Fruit fly (Drosophila melanogaster): ENCODE results near the gene CG7049.

CG7049 gene

dm6 chr3L:174501-174900 is 1.5 kb downstream of the CG7049 start (continued):
- no peak for TF ChIP-seq CG10565 (GFP tag; optimal IDR thresholded peaks at IDR 0.05)
- TF ChIP-seq CG15073 (GFP tag; optimal IDR thresholded peaks at IDR 0.05): no peak
- peak; percentile 3 for TF ChIP-seq CG2712 (tag; optimal IDR thresholded peaks at IDR 0.05)
- TF ChIP-seq CG34224 (GFP tag; IDR thresholded peaks at IDR 0.05; ENCODE audit: partially characterized antibody): peak; percentile 92
- peak; percentile 65 for TF ChIP-seq Med (GFP tag)
- TF ChIP-seq CG2129 (GFP tag; IDR thresholded peaks at IDR 0.05; ENCODE audit: partially characterized antibody): peak; percentile 68
- TF ChIP-seq sna (GFP tag; IDR thresholded peaks at IDR 0.05; ENCODE audit: partially characterized antibody): peak; percentile 91
- TF ChIP-seq CG6689 (GFP tag; IDR thresholded peaks at IDR 0.05): no peak
- TF ChIP-seq CG31365 (tag; optimal IDR thresholded peaks at IDR 0.05): no peak
- TF ChIP-seq trem (tag; optimal IDR thresholded peaks at IDR 0.05): peak; percentile 67
- peak; percentile 96 for TF ChIP-seq CG13287 (GFP tag; IDR thresholded peaks at IDR 0.05; ENCODE audit: partially characterized antibody)
- TF ChIP-seq pros (GFP tag; optimal IDR thresholded peaks at IDR 0.05): peak; percentile 4
- no peak for TF ChIP-seq fd64A (GFP tag; optimal IDR thresholded peaks at IDR 0.05)
- TF ChIP-seq Rx (GFP tag; IDR thresholded peaks at IDR 0.05): no peak
- TF ChIP-seq CG13894 (tag; optimal IDR thresholded peaks at IDR 0.05): peak; percentile 19
- no peak for TF ChIP-seq Hr3 (GFP tag; optimal IDR thresholded peaks at IDR 0.05)
- peak; percentile 89 for TF ChIP-seq bbx (GFP tag; IDR thresholded peaks at IDR 0.05; ENCODE audit: partially characterized antibody)
- no peak for TF ChIP-seq Mrtf (GFP tag; IDR thresholded peaks at IDR 0.05)
- peak; percentile 17 for TF ChIP-seq CG13296 (GFP tag; optimal IDR thresholded peaks at IDR 0.05)
- TF ChIP-seq hbn (GFP tag; IDR thresholded peaks at IDR 0.05; ENCODE audit: partially characterized antibody): peak; percentile 94
- TF ChIP-seq stwl (tag; optimal IDR thresholded peaks at IDR 0.05): peak; percentile 71
- peak; percentile 35 for TF ChIP-seq CG14710 (tag; optimal IDR thresholded peaks at IDR 0.05)
- peak; percentile 60 for TF ChIP-seq pzg (GFP tag; optimal IDR thresholded peaks at IDR 0.05)
- TF ChIP-seq CG2875 (GFP tag; optimal IDR thresholded peaks at IDR 0.05): no peak
- TF ChIP-seq CG9215 (GFP tag; IDR thresholded peaks at IDR 0.05): no peak
- TF ChIP-seq CG9437 (GFP tag; optimal IDR thresholded peaks at IDR 0.05): no peak
- TF ChIP-seq inv (GFP tag; IDR thresholded peaks at IDR 0.05; ENCODE audit: partially characterized antibody): peak; percentile 77
- TF ChIP-seq Doc3 (GFP tag; IDR thresholded peaks at IDR 0.05; ENCODE audit: partially characterized antibody): peak; percentile 87
- TF ChIP-seq BEAF-32 (GFP tag; optimal IDR thresholded peaks at IDR 0.05): peak; percentile 84
- TF ChIP-seq gfzf (GFP tag; optimal IDR thresholded peaks at IDR 0.05): peak; percentile 28
- TF ChIP-seq CG30020 (tag; optimal IDR thresholded peaks at IDR 0.05): peak; percentile 2
- TF ChIP-seq D19A (tag; optimal IDR thresholded peaks at IDR 0.05): peak; percentile 23
- peak; percentile 88 for TF ChIP-seq CG6791 (GFP tag; IDR thresholded peaks at IDR 0.05; ENCODE audit: partially characterized antibody)
- peak; percentile 86 for TF ChIP-seq mld (GFP tag; IDR thresholded peaks at IDR 0.05; ENCODE audit: partially characterized antibody)
- peak; percentile 85 for TF ChIP-seq CG14860 (GFP tag; IDR thresholded peaks at IDR 0.05; ENCODE audit: partially characterized antibody)
- peak; percentile 64 for TF ChIP-seq CG15514 (GFP tag; optimal IDR thresholded peaks at IDR 0.05)
- TF ChIP-seq Opbp (GFP tag; IDR thresholded peaks at IDR 0.05; ENCODE audit: partially characterized antibody): peak; percentile 92
- TF ChIP-seq CG16779 (GFP tag; IDR thresholded peaks at IDR 0.05): no peak
- TF ChIP-seq Fer1 (GFP tag; optimal IDR thresholded peaks at IDR 0.05): peak; percentile 20
- peak; percentile 28 for TF ChIP-seq CG2120 (GFP tag; optimal IDR thresholded peaks at IDR 0.05)
- TF ChIP-seq CG12659 (GFP tag; optimal IDR thresholded peaks at IDR 0.05): peak; percentile 47
- peak; percentile 88 for TF ChIP-seq E2f2 (GFP tag; IDR thresholded peaks at IDR 0.05)
- no peak for TF ChIP-seq Hey (tag; optimal IDR thresholded peaks at IDR 0.05)
- peak; percentile 10 for TF ChIP-seq lbe (GFP tag; optimal IDR thresholded peaks at IDR 0.05)
- peak; percentile 86 for TF ChIP-seq CG2116 (GFP tag; optimal IDR thresholded peaks at IDR 0.05)
- TF ChIP-seq CG42726 (GFP tag; IDR thresholded peaks at IDR 0.05; ENCODE audit: partially characterized antibody): peak; percentile 86
- peak; percentile 14 for TF ChIP-seq CoRest (tag; optimal IDR thresholded peaks at IDR 0.05)
- peak; percentile 55 for TF ChIP-seq sd (tag; optimal IDR thresholded peaks at IDR 0.05)
